Comparison of ENCODE assay signal across 5 fruit fly cellular contexts in the genomic region with DNA sequence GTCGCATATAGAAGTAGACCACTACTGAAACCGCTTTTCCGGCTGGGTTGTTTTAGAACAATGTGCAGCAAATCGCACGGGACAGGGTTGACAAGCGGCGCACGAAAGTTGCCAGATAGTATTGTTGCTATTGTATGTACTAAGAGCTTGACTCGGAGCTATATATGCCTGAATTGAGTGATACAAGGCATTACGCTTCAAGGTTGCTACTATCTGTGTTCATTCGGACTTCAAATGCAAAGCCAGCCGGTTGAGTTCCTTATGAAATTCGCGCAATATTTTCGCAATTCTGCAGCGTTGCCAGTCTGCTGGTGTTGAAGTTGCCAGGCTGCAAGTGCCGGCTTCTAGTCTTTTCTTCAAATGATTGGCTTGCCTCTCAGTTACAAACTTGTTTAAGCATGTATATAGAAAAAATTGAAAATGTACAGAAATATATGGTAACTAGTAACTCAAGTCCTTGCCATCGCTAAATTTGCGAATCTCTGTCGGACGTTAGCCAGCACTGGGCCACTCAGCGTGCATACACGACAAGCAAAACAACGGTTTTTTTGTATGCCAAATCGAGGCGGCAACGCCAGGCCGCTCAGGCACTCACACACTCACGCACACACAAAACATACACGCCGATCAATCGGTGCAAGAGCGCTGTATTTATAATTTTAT.
TF ChIP-seq lines count a peak whose summit lies in the region.

A gene (minus strand): TSS at position 513 of the 663 bp plus-strand sequence.
A gene (plus strand): TSS at position 549 of the 663 bp plus-strand sequence.

- no peak for TF ChIP-seq CTCF in whole organism, embryonic (GFP tag; optimal IDR thresholded peaks at IDR 0.05; lab: Kevin White, UChicago)

TF ChIP-seq in whole organism, adult, 20 proteins besides CTCF, POLR2A, EP300 and RAD21 (continues in another document):
- no peak for TF ChIP-seq toe (GFP tag; optimal IDR thresholded peaks at IDR 0.05; lab: Kevin White, UChicago)
- peak; percentile 66 for TF ChIP-seq Mnt (GFP tag; optimal IDR thresholded peaks at IDR 0.05; lab: Kevin White, UChicago)
- peak; percentile 56 for TF ChIP-seq Crg-1 (GFP tag; optimal IDR thresholded peaks at IDR 0.05; lab: Kevin White, UChicago)
- TF ChIP-seq pad (GFP tag; optimal IDR thresholded peaks at IDR 0.05; lab: Kevin White, UChicago), result peak; percentile 71
- no peak for TF ChIP-seq CG33017 (tag; optimal IDR thresholded peaks at IDR 0.05; lab: Kevin White, UChicago)
- no peak for TF ChIP-seq Hr96 (GFP tag; optimal IDR thresholded peaks at IDR 0.05; lab: Kevin White, UChicago)
- no peak for TF ChIP-seq cic (GFP tag; optimal IDR thresholded peaks at IDR 0.05; lab: Kevin White, UChicago)
- peak; percentile 93 for TF ChIP-seq CG14711 (tag; optimal IDR thresholded peaks at IDR 0.05; lab: Kevin White, UChicago)
- no peak for TF ChIP-seq cnc (optimal IDR thresholded peaks at IDR 0.05; lab: Kevin White, UChicago)
- TF ChIP-seq CG5204 (GFP tag; optimal IDR thresholded peaks at IDR 0.05; lab: Kevin White, UChicago), result no peak
- peak; percentile 21 for TF ChIP-seq CG12768 (GFP tag; optimal IDR thresholded peaks at IDR 0.05; lab: Kevin White, UChicago)
- peak; percentile 53 for TF ChIP-seq tj (GFP tag; optimal IDR thresholded peaks at IDR 0.05; lab: Kevin White, UChicago)
- peak; percentile 87 for TF ChIP-seq ovo (GFP tag; optimal IDR thresholded peaks at IDR 0.05; lab: Kevin White, UChicago)
- TF ChIP-seq CG11617 (GFP tag; optimal IDR thresholded peaks at IDR 0.05; lab: Kevin White, UChicago), result peak; percentile 55
- TF ChIP-seq CG7045 (GFP tag; optimal IDR thresholded peaks at IDR 0.05; lab: Kevin White, UChicago), result no peak
- no peak for TF ChIP-seq kay (GFP tag; lab: Kevin White, UChicago; ENCODE audit: borderline replicate concordance)
- TF ChIP-seq CG7101 (tag; optimal IDR thresholded peaks at IDR 0.05; lab: Kevin White, UChicago), result peak; percentile 58

TF ChIP-seq in whole organism, embryonic, 481 proteins besides CTCF, POLR2A, EP300 and RAD21 (continues in another document):
- TF ChIP-seq Ptx1 (GFP tag; IDR thresholded peaks at IDR 0.05; lab: Robert Waterston, UW) (peak; percentile 63; the same call in 1 of the 2 replicates), CG8944 (GFP tag; optimal IDR thresholded peaks at IDR 0.05; lab: Kevin White, UChicago) (peak; percentile 62), pzg (GFP tag; optimal IDR thresholded peaks at IDR 0.05; lab: Kevin White, UChicago) (peak; percentile 55), Six4 (GFP tag; optimal IDR thresholded peaks at IDR 0.05; lab: Kevin White, UChicago) (peak; percentile 16), CG7556 (GFP tag; optimal IDR thresholded peaks at IDR 0.05; lab: Kevin White, UChicago) (peak; percentile 34), gro (GFP tag; optimal IDR thresholded peaks at IDR 0.05; lab: Kevin White, UChicago) (no peak), CG10654 (GFP tag; optimal IDR thresholded peaks at IDR 0.05; lab: Kevin White, UChicago) (no peak), CG17328 (GFP tag; IDR thresholded peaks at IDR 0.05; lab: Robert Waterston, UW) (peak; percentile 33; the same call in 1 of the 2 replicates), CG4404 (GFP tag; IDR thresholded peaks at IDR 0.05; lab: Robert Waterston, UW) (peak; percentile 54; the same call in 1 of the 2 replicates), caup (GFP tag; optimal IDR thresholded peaks at IDR 0.05; lab: Kevin White, UChicago; ENCODE audit: severe bottlenecking) (no peak), Elba2 (GFP tag; optimal IDR thresholded peaks at IDR 0.05; lab: Kevin White, UChicago) (no peak), Dll (GFP tag; IDR thresholded peaks at IDR 0.05; lab: Robert Waterston, UW; ENCODE audit: partially characterized antibody) (peak; percentile 31; the same call in 1 of the 4 replicates), ci (GFP tag; IDR thresholded peaks at IDR 0.05; lab: Robert Waterston, UW) (peak; percentile 56; the same call in 1 of the 3 replicates), CG7745 (tag; optimal IDR thresholded peaks at IDR 0.05; lab: Kevin White, UChicago) (no peak), pum (GFP tag; optimal IDR thresholded peaks at IDR 0.05; lab: Kevin White, UChicago) (peak; percentile 76)

TF ChIP-seq in whole organism, prepupa, 60 proteins besides CTCF, POLR2A, EP300 and RAD21 (continues in another document):
- TF ChIP-seq CG31627 (GFP tag; optimal IDR thresholded peaks at IDR 0.05; lab: Kevin White, UChicago) (peak; percentile 74), dsx (GFP tag; optimal IDR thresholded peaks at IDR 0.05; lab: Kevin White, UChicago; ENCODE audit: poor library complexity, severe bottlenecking) (no peak), fd59A (GFP tag; optimal IDR thresholded peaks at IDR 0.05; lab: Kevin White, UChicago) (no peak), CG6808 (GFP tag; optimal IDR thresholded peaks at IDR 0.05; lab: Kevin White, UChicago) (no peak), CG3919 (GFP tag; optimal IDR thresholded peaks at IDR 0.05; lab: Kevin White, UChicago) (no peak), Smox (GFP tag; optimal IDR thresholded peaks at IDR 0.05; lab: Kevin White, UChicago) (no peak), Met (GFP tag; optimal IDR thresholded peaks at IDR 0.05; lab: Kevin White, UChicago) (no peak), Lpt (GFP tag; optimal IDR thresholded peaks at IDR 0.05; lab: Kevin White, UChicago) (peak; percentile 13), lz (GFP tag; optimal IDR thresholded peaks at IDR 0.05; lab: Kevin White, UChicago) (peak; percentile 68), CG34406 (GFP tag; optimal IDR thresholded peaks at IDR 0.05; lab: Kevin White, UChicago) (peak; percentile 3), vri (GFP tag; optimal IDR thresholded peaks at IDR 0.05; lab: Kevin White, UChicago) (no peak), eg (GFP tag; IDR thresholded peaks at IDR 0.05; lab: Robert Waterston, UW) (peak; percentile 33; the same call in 1 of the 3 replicates), CG8319 (GFP tag; optimal IDR thresholded peaks at IDR 0.05; lab: Kevin White, UChicago) (no peak), Sox15 (GFP tag; optimal IDR thresholded peaks at IDR 0.05; lab: Kevin White, UChicago) (peak; percentile 55), cyc (GFP tag; optimal IDR thresholded peaks at IDR 0.05; lab: Kevin White, UChicago) (peak; percentile 71), CG6854 (GFP tag; optimal IDR thresholded peaks at IDR 0.05; lab: Kevin White, UChicago) (no peak), CG3032 (tag; optimal IDR thresholded peaks at IDR 0.05; lab: Kevin White, UChicago) (peak; percentile 43)

TF ChIP-seq in whole organism, pupa, 21 proteins besides CTCF, POLR2A, EP300 and RAD21:
- peak; percentile 39 for TF ChIP-seq CG15710 (tag; optimal IDR thresholded peaks at IDR 0.05; lab: Kevin White, UChicago)
- peak; percentile 67 for TF ChIP-seq CG4496 (GFP tag; IDR thresholded peaks at IDR 0.05; lab: Robert Waterston, UW)
- TF ChIP-seq fd96Ca (GFP tag; IDR thresholded peaks at IDR 0.05; lab: Robert Waterston, UW), result peak; percentile 57; the same call in 2 of the 3 replicates
- no peak for TF ChIP-seq CG17806 (tag; optimal IDR thresholded peaks at IDR 0.05; lab: Kevin White, UChicago)
- no peak for TF ChIP-seq Pif1B (GFP tag; optimal IDR thresholded peaks at IDR 0.05; lab: Kevin White, UChicago)
- TF ChIP-seq Snoo (tag; optimal IDR thresholded peaks at IDR 0.05; lab: Kevin White, UChicago), result no peak
- TF ChIP-seq CG32121 (GFP tag; IDR thresholded peaks at IDR 0.05; lab: Robert Waterston, UW), result no peak

TF ChIP-seq in whole organism, wandering third instar larva, 38 proteins besides CTCF, POLR2A, EP300 and RAD21:
- TF ChIP-seq Myc (optimal IDR thresholded peaks at IDR 0.05; lab: Kevin White, UChicago) (no peak), ey (GFP tag; optimal IDR thresholded peaks at IDR 0.05; lab: Kevin White, UChicago) (peak; percentile 59), lola (GFP tag; optimal IDR thresholded peaks at IDR 0.05; lab: Kevin White, UChicago) (no peak), brk (GFP tag; optimal IDR thresholded peaks at IDR 0.05; lab: Kevin White, UChicago) (no peak), pan (optimal IDR thresholded peaks at IDR 0.05; lab: Kevin White, UChicago) (no peak), sv (GFP tag; optimal IDR thresholded peaks at IDR 0.05; lab: Kevin White, UChicago) (peak; percentile 0), dsf (GFP tag; optimal IDR thresholded peaks at IDR 0.05; lab: Kevin White, UChicago; ENCODE audit: borderline replicate concordance) (no peak), Rel (GFP tag; optimal IDR thresholded peaks at IDR 0.05; lab: Kevin White, UChicago) (no peak), Rel (tag; optimal IDR thresholded peaks at IDR 0.05; lab: Kevin White, UChicago) (no peak), foxo (GFP tag; optimal IDR thresholded peaks at IDR 0.05; lab: Kevin White, UChicago) (peak in 1 of 2 experiments; percentile 66), psq (GFP tag; optimal IDR thresholded peaks at IDR 0.05; lab: Kevin White, UChicago) (peak; percentile 40), jim (GFP tag; optimal IDR thresholded peaks at IDR 0.05; lab: Kevin White, UChicago) (no peak), fru (GFP tag; optimal IDR thresholded peaks at IDR 0.05; lab: Kevin White, UChicago) (no peak), CG9705 (GFP tag; optimal IDR thresholded peaks at IDR 0.05; lab: Kevin White, UChicago) (peak; percentile 44), GATAd (GFP tag; optimal IDR thresholded peaks at IDR 0.05; lab: Kevin White, UChicago) (no peak), Hr78 (GFP tag; optimal IDR thresholded peaks at IDR 0.05; lab: Kevin White, UChicago) (no peak), Mio (GFP tag; optimal IDR thresholded peaks at IDR 0.05; lab: Kevin White, UChicago) (no peak), Hr83 (GFP tag; optimal IDR thresholded peaks at IDR 0.05; lab: Kevin White, UChicago; ENCODE audit: poor library complexity, severe bottlenecking) (no peak), Abd-B (GFP tag; optimal IDR thresholded peaks at IDR 0.05; lab: Kevin White, UChicago) (no peak), br (GFP tag; optimal IDR thresholded peaks at IDR 0.05; lab: Kevin White, UChicago) (no peak), Sp1 (GFP tag; optimal IDR thresholded peaks at IDR 0.05; lab: Kevin White, UChicago) (peak; percentile 24), tai (GFP tag; optimal IDR thresholded peaks at IDR 0.05; lab: Kevin White, UChicago) (no peak), dmrt93B (GFP tag; optimal IDR thresholded peaks at IDR 0.05; lab: Kevin White, UChicago) (no peak), woc (GFP tag; optimal IDR thresholded peaks at IDR 0.05; lab: Kevin White, UChicago) (no peak), HLH106 (tag; optimal IDR thresholded peaks at IDR 0.05; lab: Kevin White, UChicago) (peak; percentile 56), N (GFP tag; optimal IDR thresholded peaks at IDR 0.05; lab: Kevin White, UChicago) (no peak)
